Worm (Caenorhabditis elegans): ENCODE results near the gene T25E12.6.

ce11 chrV:16794079-16794478, 51.9 kb downstream of the T25E12.6 start:
- TF ChIP-seq ztf-4 (tag; optimal IDR thresholded peaks at IDR 0.05) (no peak), skn-1 (tag; optimal IDR thresholded peaks at IDR 0.05) (no peak), sea-2 (GFP tag; optimal IDR thresholded peaks at IDR 0.05) (no peak), egl-27 (tag; optimal IDR thresholded peaks at IDR 0.05) (no peak), mdl-1 (tag; optimal IDR thresholded peaks at IDR 0.05) (no peak), fos-1 (tag; optimal IDR thresholded peaks at IDR 0.05) (no peak), nhr-28 (tag; optimal IDR thresholded peaks at IDR 0.05) (no peak), ceh-82 (tag; optimal IDR thresholded peaks at IDR 0.05) (no peak), hmg-11 (tag; optimal IDR thresholded peaks at IDR 0.05) (no peak), tbx-2 (tag; optimal IDR thresholded peaks at IDR 0.05) (no peak), unc-39 (tag; optimal IDR thresholded peaks at IDR 0.05) (no peak)
